Worm (Caenorhabditis elegans) whole organism, L3 larva: ENCODE measurements around the gene F52C9.3.

Source experiments
- ceh-82 ChIP-seq: fragments of 150-350 bp; optimal IDR thresholded peaks from 2 replicates; lab custom pipeline; 2014; ENCODE audit warnings: missing biosample characterization, missing genetic modification characterization
- ceh-9 ChIP-seq: sonication (generic microtip); optimal IDR thresholded peaks from 2 replicates; lab custom pipeline; 2018; ENCODE audit warnings: missing biosample characterization, missing genetic modification characterization
- elt-2 ChIP-seq: sonication (generic microtip); optimal IDR thresholded peaks from 2 replicates; lab custom pipeline; 2016; ENCODE audit warnings: missing genetic modification reagents, mild to moderate bottlenecking, missing genetic modification characterization, missing compliant biosample characterization
- fkh-10 ChIP-seq: sonication (generic microtip); optimal IDR thresholded peaks from 2 replicates; lab custom pipeline; 2017; ENCODE audit warnings: missing biosample characterization, missing genetic modification reagents, missing genetic modification characterization
- nhr-12 ChIP-seq: fragments of 150-350 bp; optimal IDR thresholded peaks from 2 replicates; lab custom pipeline; 2014; ENCODE audit warnings: missing biosample characterization, missing genetic modification characterization
- nhr-237 ChIP-seq: fragments of 150-350 bp; optimal IDR thresholded peaks from 2 replicates; lab custom pipeline; 2014; ENCODE audit warnings: missing biosample characterization, missing genetic modification characterization
- nhr-25 ChIP-seq: sonication (generic microtip); optimal IDR thresholded peaks from 2 replicates; lab custom pipeline; 2017; ENCODE audit warnings: missing biosample characterization, missing genetic modification characterization
- nhr-77 ChIP-seq: fragments of 150-350 bp; optimal IDR thresholded peaks from 2 replicates; lab custom pipeline; 2014; ENCODE audit warnings: missing biosample characterization, missing genetic modification characterization
- snpc-4 ChIP-seq: fragments of 150-350 bp; optimal IDR thresholded peaks from 2 replicates; lab custom pipeline; 2014; ENCODE audit warnings: missing biosample characterization, missing genetic modification characterization
- tbx-2 ChIP-seq: sonication (generic microtip); optimal IDR thresholded peaks from 2 replicates; lab custom pipeline; 2016; ENCODE audit warnings: mild to moderate bottlenecking, missing genetic modification characterization, missing compliant biosample characterization
- unc-39 ChIP-seq: sonication (generic microtip); optimal IDR thresholded peaks from 4 replicates; lab custom pipeline; 2017; ENCODE audit warnings: missing biosample characterization, missing genetic modification characterization
- unc-62 ChIP-seq: fragments of 150-350 bp; sonication (generic microtip); optimal IDR thresholded peaks from 4 replicates; lab custom pipeline; 2014; ENCODE audit warnings: missing biosample characterization, missing genetic modification reagents, missing genetic modification characterization
- zag-1 ChIP-seq: fragments of 150-350 bp; optimal IDR thresholded peaks from 2 replicates; lab custom pipeline; 2014; ENCODE audit warnings: missing biosample characterization, missing genetic modification characterization

ce11 chrIII:5338787-5339186 lies 17.1 kb downstream of the F52C9.3 start:
- TF ChIP-seq nhr-12 (tag; lab: Kevin White, UChicago) (no peak), elt-2 (tag; lab: Kevin White, UChicago) (no peak), ceh-9 (tag; lab: Kevin White, UChicago) (no peak), snpc-4 (tag; lab: Kevin White, UChicago) (no peak), ceh-82 (tag; lab: Kevin White, UChicago) (no peak), fkh-10 (no peak), unc-39 (no peak), nhr-77 (tag; lab: Kevin White, UChicago) (no peak), zag-1 (tag; lab: Kevin White, UChicago) (no peak), unc-62 (GFP tag; lab: Kevin White, UChicago) (no peak), nhr-237 (tag; lab: Kevin White, UChicago) (no peak), nhr-25 (tag; lab: Kevin White, UChicago) (no peak), tbx-2 (tag; lab: Kevin White, UChicago) (no peak)
